Worm (Caenorhabditis elegans): ENCODE results near the gene K08B12.3.

- TF ChIP-seq nhr-77 (tag; optimal IDR thresholded peaks at IDR 0.05) = no peak
- no peak for TF ChIP-seq nhr-6 (tag; optimal IDR thresholded peaks at IDR 0.05)
- no peak for TF ChIP-seq nhr-11 (tag; optimal IDR thresholded peaks at IDR 0.05)
- TF ChIP-seq lin-13 (GFP tag; optimal IDR thresholded peaks at IDR 0.05) = no peak
- TF ChIP-seq elt-3 (tag; optimal IDR thresholded peaks at IDR 0.05) = no peak
Measured at ce11 chrV:6209930-6210647, 24.9 kb upstream of the K08B12.3 start.
